Worm (Caenorhabditis elegans) whole organism, young adult: Measurements from ENCODE around the gene chca-1.

Experiments used
- C06A6.2 ChIP-seq: fragments of 200-800 bp; sonication (Bioruptor generic); conservative IDR thresholded peaks from 2 replicates; pipeline ENCODE4 v1.3.6; 2022; ENCODE audit warnings: missing genetic modification characterization, missing compliant biosample characterization
- D2030.7 ChIP-seq: fragments of 200-800 bp; sonication (Bioruptor generic); IDR thresholded peaks from 2 replicates; pipeline ENCODE4 v1.3.6; 2022; ENCODE audit warnings: missing genetic modification reagents, missing genetic modification characterization, missing compliant biosample characterization
- F10E7.11 ChIP-seq: sonication (generic microtip); optimal IDR thresholded peaks from 2 replicates; lab custom pipeline; 2017; ENCODE audit warnings: mild to moderate bottlenecking, missing genetic modification characterization, moderate library complexity, missing compliant biosample characterization
- F39B2.1 ChIP-seq: fragments of 200-800 bp; sonication (Bioruptor generic); IDR thresholded peaks from 2 replicates; pipeline ENCODE4 v1.3.6; 2022; ENCODE audit warnings: missing genetic modification reagents, missing genetic modification characterization, missing compliant biosample characterization
- F49E8.2 ChIP-seq: sonication (generic microtip); optimal IDR thresholded peaks from 3 replicates; lab custom pipeline; 2017; ENCODE audit warnings: missing genetic modification characterization, mild to moderate bottlenecking, missing compliant biosample characterization, antibody characterized with exemption, moderate library complexity; ENCODE audit not compliant: insufficient read depth
- F57C9.4 ChIP-seq: sonication (generic microtip); optimal IDR thresholded peaks from 2 replicates; lab custom pipeline; 2017; ENCODE audit warnings: mild to moderate bottlenecking, missing genetic modification characterization, missing compliant biosample characterization
- T26A5.8 ChIP-seq: sonication (generic microtip); optimal IDR thresholded peaks from 2 replicates; lab custom pipeline; 2016; ENCODE audit warnings: missing genetic modification characterization, missing compliant biosample characterization
- Y53G8AR.9 ChIP-seq: fragments of 200-800 bp; sonication (Bioruptor generic); conservative IDR thresholded peaks from 2 replicates; pipeline ENCODE4 v1.3.6; 2022; ENCODE audit warnings: missing genetic modification reagents, missing genetic modification characterization, missing compliant biosample characterization
- Y79H2A.3 ChIP-seq: fragments of 200-800 bp; sonication (Bioruptor generic); conservative IDR thresholded peaks from 2 replicates; pipeline ENCODE4 v1.3.6; 2022; ENCODE audit warnings: missing genetic modification reagents, missing genetic modification characterization, missing compliant biosample characterization
- bed-2 ChIP-seq: fragments of 200-800 bp; sonication (Bioruptor generic); IDR thresholded peaks from 2 replicates; pipeline ENCODE4 v1.3.6; 2022; ENCODE audit warnings: missing genetic modification reagents, missing genetic modification characterization, missing compliant biosample characterization
- ccch-3 ChIP-seq: fragments of 200-800 bp; sonication (Bioruptor generic); optimal IDR thresholded peaks from 2 replicates; lab custom pipeline; 2018; ENCODE audit warnings: mild to moderate bottlenecking, missing genetic modification characterization, missing compliant biosample characterization
- cebp-2 ChIP-seq: fragments of 200-800 bp; sonication (Bioruptor generic); IDR thresholded peaks from 2 replicates; pipeline ENCODE4 v1.3.6; 2022; ENCODE audit warnings: missing genetic modification characterization, missing compliant biosample characterization
- ceh-100 ChIP-seq: fragments of 200-800 bp; sonication (Bioruptor generic); IDR thresholded peaks from 2 replicates; pipeline ENCODE4 v1.3.6; 2022; ENCODE audit warnings: missing genetic modification reagents, missing genetic modification characterization, missing compliant biosample characterization
- ceh-27 ChIP-seq: fragments of 200-800 bp; sonication (Bioruptor generic); optimal IDR thresholded peaks from 2 replicates; lab custom pipeline; 2018; ENCODE audit warnings: mild to moderate bottlenecking, missing genetic modification characterization, moderate library complexity, missing compliant biosample characterization
- ceh-58 ChIP-seq: fragments of 200-800 bp; sonication (Bioruptor generic); IDR thresholded peaks from 2 replicates; pipeline ENCODE4 v1.3.6; 2022; ENCODE audit warnings: missing genetic modification characterization, missing compliant biosample characterization
- ceh-91 ChIP-seq: fragments of 200-800 bp; sonication (Bioruptor generic); IDR thresholded peaks from 2 replicates; pipeline ENCODE4 v1.3.6; 2022; ENCODE audit warnings: missing genetic modification reagents, missing genetic modification characterization, missing compliant biosample characterization
- egl-18 ChIP-seq: fragments of 200-800 bp; sonication (Bioruptor generic); IDR thresholded peaks from 2 replicates; pipeline ENCODE4 v1.3.6; 2022; ENCODE audit warnings: missing genetic modification reagents, missing genetic modification characterization, missing compliant biosample characterization
- egl-44 ChIP-seq: fragments of 200-800 bp; sonication (Bioruptor generic); IDR thresholded peaks from 2 replicates; pipeline ENCODE4 v1.3.6; 2022; ENCODE audit warnings: missing genetic modification reagents, missing genetic modification characterization, missing compliant biosample characterization
- ets-4 ChIP-seq: fragments of 200-800 bp; sonication (Bioruptor generic); optimal IDR thresholded peaks from 2 replicates; lab custom pipeline; 2018; ENCODE audit warnings: mild to moderate bottlenecking, missing genetic modification characterization, missing compliant biosample characterization
- gei-17 ChIP-seq: fragments of 200-800 bp; sonication (Bioruptor generic); optimal IDR thresholded peaks from 2 replicates; lab custom pipeline; 2018; ENCODE audit warnings: mild to moderate bottlenecking, missing genetic modification characterization, missing compliant biosample characterization
- hlh-12 ChIP-seq: sonication (generic microtip); optimal IDR thresholded peaks from 2 replicates; lab custom pipeline; 2016; ENCODE audit warnings: missing genetic modification characterization, missing compliant biosample characterization
- hlh-26 ChIP-seq: fragments of 200-800 bp; sonication (Bioruptor generic); conservative IDR thresholded peaks from 2 replicates; pipeline ENCODE4 v1.3.6; 2022; ENCODE audit warnings: missing genetic modification reagents, missing genetic modification characterization, missing compliant biosample characterization
- hmg-20 ChIP-seq: fragments of 200-800 bp; sonication (Bioruptor generic); IDR thresholded peaks from 2 replicates; pipeline ENCODE4 v1.3.6; 2022; ENCODE audit warnings: missing genetic modification reagents, missing genetic modification characterization, missing compliant biosample characterization
- let-526 ChIP-seq: fragments of 200-800 bp; sonication (Bioruptor generic); IDR thresholded peaks from 2 replicates; pipeline ENCODE4 v1.3.6; 2022; ENCODE audit warnings: missing genetic modification reagents, missing genetic modification characterization, missing compliant biosample characterization
- lsl-1 ChIP-seq: fragments of 200-800 bp; sonication (Bioruptor generic); optimal IDR thresholded peaks from 2 replicates; lab custom pipeline; 2018; ENCODE audit warnings: mild to moderate bottlenecking, missing genetic modification characterization, moderate library complexity, missing compliant biosample characterization
- madf-10 ChIP-seq: sonication (generic microtip); optimal IDR thresholded peaks from 2 replicates; lab custom pipeline; 2016; ENCODE audit warnings: mild to moderate bottlenecking, missing genetic modification characterization, missing compliant biosample characterization
- madf-3 ChIP-seq: fragments of 200-800 bp; sonication (Bioruptor generic); IDR thresholded peaks from 2 replicates; pipeline ENCODE4 v1.3.6; 2022; ENCODE audit warnings: missing genetic modification reagents, missing genetic modification characterization, missing compliant biosample characterization
- mxl-1 ChIP-seq: sonication (generic microtip); optimal IDR thresholded peaks from 2 replicates; lab custom pipeline; 2016; ENCODE audit warnings: missing genetic modification characterization, missing compliant biosample characterization
- nfyb-1 ChIP-seq: fragments of 200-800 bp; sonication (Bioruptor generic); IDR thresholded peaks from 2 replicates; pipeline ENCODE4 v1.3.6; 2022; ENCODE audit warnings: missing genetic modification reagents, missing genetic modification characterization, missing compliant biosample characterization
- nhr-120 ChIP-seq: fragments of 200-800 bp; sonication (Bioruptor generic); IDR thresholded peaks from 2 replicates; pipeline ENCODE4 v1.3.6; 2022; ENCODE audit warnings: missing genetic modification characterization, missing compliant biosample characterization
- repo-1 ChIP-seq: sonication (generic microtip); optimal IDR thresholded peaks from 2 replicates; lab custom pipeline; 2017; ENCODE audit warnings: mild to moderate bottlenecking, missing genetic modification characterization, missing compliant biosample characterization
- sdz-38 ChIP-seq: sonication (generic microtip); optimal IDR thresholded peaks from 2 replicates; lab custom pipeline; 2016; ENCODE audit warnings: missing genotype, missing genetic modification characterization, missing compliant biosample characterization
- somi-1 ChIP-seq: fragments of 200-800 bp; sonication (Bioruptor generic); optimal IDR thresholded peaks from 2 replicates; lab custom pipeline; 2018; ENCODE audit warnings: mild to moderate bottlenecking, missing genetic modification characterization, missing compliant biosample characterization
- sptf-2 ChIP-seq: fragments of 200-800 bp; sonication (Bioruptor generic); optimal IDR thresholded peaks from 2 replicates; lab custom pipeline; 2018; ENCODE audit warnings: mild to moderate bottlenecking, missing genetic modification characterization, missing compliant biosample characterization
- unc-62 ChIP-seq: fragments of 150-350 bp; optimal IDR thresholded peaks from 2 replicates; lab custom pipeline; 2014; ENCODE audit warnings: missing biosample characterization, missing genetic modification reagents, missing genetic modification characterization
- zim-3 ChIP-seq: sonication (generic microtip); optimal IDR thresholded peaks from 2 replicates; lab custom pipeline; 2017; ENCODE audit warnings: mild to moderate bottlenecking, missing genetic modification characterization, moderate library complexity, missing compliant biosample characterization
- ztf-22 ChIP-seq: fragments of 200-800 bp; sonication (Bioruptor generic); optimal IDR thresholded peaks from 2 replicates; lab custom pipeline; 2018; ENCODE audit warnings: mild to moderate bottlenecking, missing genetic modification characterization, moderate library complexity, missing compliant biosample characterization
- ztf-25 ChIP-seq: fragments of 200-800 bp; sonication (Bioruptor generic); IDR thresholded peaks from 2 replicates; pipeline ENCODE4 v1.3.6; 2022; ENCODE audit warnings: missing genetic modification reagents, missing genetic modification characterization, missing compliant biosample characterization
- ztf-28 ChIP-seq: fragments of 200-800 bp; sonication (Bioruptor generic); IDR thresholded peaks from 2 replicates; pipeline ENCODE4 v1.3.6; 2022; ENCODE audit warnings: missing genetic modification reagents, missing genetic modification characterization, missing compliant biosample characterization
- ztf-6 ChIP-seq: fragments of 200-800 bp; sonication (Bioruptor generic); IDR thresholded peaks from 2 replicates; pipeline ENCODE4 v1.3.6; 2022; ENCODE audit warnings: missing genetic modification reagents, missing genetic modification characterization, missing compliant biosample characterization

chca-1 gene

DNA sequence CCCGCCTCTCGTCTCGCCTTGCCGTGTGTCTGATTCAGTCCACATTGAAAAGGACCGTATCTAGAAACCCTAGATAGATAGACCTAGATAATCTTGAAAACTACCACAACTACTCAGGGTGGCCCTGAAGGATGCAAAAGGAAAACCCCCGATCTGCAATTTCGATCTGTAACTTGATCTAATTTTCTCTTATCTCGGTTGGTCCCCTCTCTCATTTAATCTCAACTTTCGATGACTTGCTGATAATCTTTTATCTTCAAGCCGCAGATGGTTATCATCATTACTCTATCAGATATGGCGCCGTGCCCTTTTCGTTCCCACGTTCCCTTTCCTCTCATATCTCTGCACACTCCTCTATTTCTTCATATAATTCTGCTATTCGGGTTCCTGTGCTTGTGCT is 35.7 kb upstream of the chca-1 start:
- TF ChIP-seq F39B2.1 (GFP tag; lab: Robert Waterston, UW) (no peak), ceh-100 (GFP tag; lab: Robert Waterston, UW) (no peak), nfyb-1 (GFP tag; lab: Robert Waterston, UW) (0 out of 2 replicates have a peak, but pooled peaks have one; percentile 3)
- TF ChIP-seq, all 124 proteins: peak for 1

DNA sequence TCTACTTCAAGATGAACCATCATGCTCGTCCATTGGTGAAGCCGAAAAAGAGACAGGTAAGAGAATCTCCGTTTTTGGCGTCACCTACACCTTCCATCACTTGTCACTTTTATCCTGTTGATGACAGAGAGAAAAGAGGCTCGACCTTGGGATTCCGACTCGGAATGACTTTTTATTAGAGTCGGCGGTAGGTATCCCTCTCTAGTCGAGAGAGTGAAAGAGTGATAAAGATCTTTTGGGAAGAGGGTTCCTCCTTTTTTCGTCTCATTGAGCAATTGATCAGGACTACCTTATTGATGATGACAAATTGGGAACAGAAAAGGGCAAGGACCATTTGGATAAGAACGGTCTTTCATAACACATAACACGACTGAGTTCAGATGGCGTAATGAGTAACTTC is 33.8 kb upstream of the chca-1 start:
- TF ChIP-seq unc-62 (GFP tag; lab: Kevin White, UChicago), result peak; percentile 53
- no peak for TF ChIP-seq lsl-1 (GFP tag; lab: Kevin White, UChicago)
- no peak for TF ChIP-seq F57C9.4 (tag; lab: Kevin White, UChicago)

- TF ChIP-seq Y53G8AR.9 (GFP tag; lab: Robert Waterston, UW), result no peak
- no peak for TF ChIP-seq unc-62 (GFP tag; lab: Kevin White, UChicago)
- no peak for TF ChIP-seq zim-3 (tag; lab: Kevin White, UChicago)
- TF ChIP-seq gei-17, result no peak
- TF ChIP-seq C06A6.2 (GFP tag; lab: Robert Waterston, UW), result no peak
- TF ChIP-seq mxl-1 (tag; lab: Kevin White, UChicago), result no peak
- no peak for TF ChIP-seq F39B2.1 (GFP tag; lab: Robert Waterston, UW)
- no peak for TF ChIP-seq T26A5.8 (tag; lab: Kevin White, UChicago)
- no peak for TF ChIP-seq F49E8.2 (tag; lab: Kevin White, UChicago)
- no peak for TF ChIP-seq sdz-38
- TF ChIP-seq ztf-25 (GFP tag; lab: Robert Waterston, UW), result no peak
- TF ChIP-seq ztf-22 (GFP tag; lab: Kevin White, UChicago), result no peak
- TF ChIP-seq madf-3 (GFP tag; lab: Robert Waterston, UW), result no peak
- no peak for TF ChIP-seq Y79H2A.3
- no peak for TF ChIP-seq hlh-12 (tag; lab: Kevin White, UChicago)
- no peak for TF ChIP-seq ztf-28 (GFP tag; lab: Robert Waterston, UW)
- no peak for TF ChIP-seq repo-1 (tag; lab: Kevin White, UChicago)
- TF ChIP-seq ceh-58 (GFP tag; lab: Robert Waterston, UW), result no peak
- no peak for TF ChIP-seq ztf-6 (GFP tag; lab: Robert Waterston, UW)
- TF ChIP-seq egl-44 (GFP tag; lab: Robert Waterston, UW), result no peak
Measured at ce11 chrIV:9618015-9618414, 33.2 kb upstream of the chca-1 start.

DNA sequence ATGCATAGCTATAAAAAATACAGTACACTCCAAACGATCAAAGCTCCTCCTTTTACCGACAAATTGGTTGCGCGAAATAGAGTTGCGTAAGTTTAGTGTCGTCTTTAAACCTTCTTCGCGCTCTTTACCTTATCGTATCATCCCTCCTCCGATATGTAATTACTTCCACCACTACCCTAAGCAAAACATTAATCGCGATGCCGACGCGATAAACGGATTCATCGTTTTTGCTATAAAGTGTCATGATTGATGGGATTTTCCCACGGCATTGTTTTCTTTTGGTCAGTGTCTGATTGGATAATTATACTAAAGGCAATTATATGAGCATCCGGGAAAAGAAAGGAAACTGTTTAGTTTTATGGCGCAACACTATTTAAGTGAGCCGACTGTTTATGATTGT is 32.4 kb upstream of the chca-1 start:
- TF ChIP-seq ccch-3 (GFP tag; lab: Kevin White, UChicago) (no peak), ceh-27 (GFP tag; lab: Kevin White, UChicago) (no peak), egl-18 (GFP tag; lab: Robert Waterston, UW) (no peak), let-526 (GFP tag; lab: Robert Waterston, UW) (no peak), ets-4 (GFP tag; lab: Kevin White, UChicago) (no peak), C06A6.2 (GFP tag; lab: Robert Waterston, UW) (no peak), D2030.7 (GFP tag; lab: Robert Waterston, UW) (no peak), nhr-120 (GFP tag; lab: Robert Waterston, UW) (no peak), ceh-58 (GFP tag; lab: Robert Waterston, UW) (no peak), hmg-20 (no peak), somi-1 (GFP tag; lab: Kevin White, UChicago) (no peak), sptf-2 (no peak), cebp-2 (GFP tag; lab: Robert Waterston, UW) (no peak), madf-10 (tag; lab: Kevin White, UChicago) (no peak), F10E7.11 (tag; lab: Kevin White, UChicago) (no peak), hlh-26 (no peak), bed-2 (GFP tag; lab: Robert Waterston, UW) (no peak), ceh-91 (GFP tag; lab: Robert Waterston, UW) (no peak)
